Fruit fly (Drosophila melanogaster): ENCODE data around the gene Mes2.

The Mes2 gene

dm6 chr3L:22940249-22940648, 5.2 kb upstream of the Mes2 start (continued):
- TF ChIP-seq CG14860 (GFP tag; IDR thresholded peaks at IDR 0.05; ENCODE audit: partially characterized antibody) (no peak), Lhr (GFP tag; optimal IDR thresholded peaks at IDR 0.05) (peak; percentile 20), CG3407 (GFP tag; optimal IDR thresholded peaks at IDR 0.05) (no peak), CG5180 (GFP tag; optimal IDR thresholded peaks at IDR 0.05) (no peak), wek (GFP tag; optimal IDR thresholded peaks at IDR 0.05) (no peak), vvl (GFP tag; IDR thresholded peaks at IDR 0.05) (no peak), odd (GFP tag; optimal IDR thresholded peaks at IDR 0.05) (no peak), mirr (GFP tag; optimal IDR thresholded peaks at IDR 0.05) (no peak), tna (GFP tag; IDR thresholded peaks at IDR 0.05; ENCODE audit: partially characterized antibody) (no peak), sisA (GFP tag; IDR thresholded peaks at IDR 0.05) (no peak), Atf3 (GFP tag; optimal IDR thresholded peaks at IDR 0.05) (no peak), CG9727 (GFP tag; optimal IDR thresholded peaks at IDR 0.05) (no peak), chn (GFP tag; optimal IDR thresholded peaks at IDR 0.05) (no peak), fd64A (GFP tag; optimal IDR thresholded peaks at IDR 0.05) (no peak), p53 (GFP tag; optimal IDR thresholded peaks at IDR 0.05) (no peak), CG6272 (GFP tag; IDR thresholded peaks at IDR 0.05) (no peak), fd3F (GFP tag; optimal IDR thresholded peaks at IDR 0.05) (no peak), pan (optimal IDR thresholded peaks at IDR 0.05) (no peak), pan (GFP tag; optimal IDR thresholded peaks at IDR 0.05 in 1 of 2, IDR thresholded peaks at IDR 0.05 in 1 of 2) (no peak), sima (GFP tag; optimal IDR thresholded peaks at IDR 0.05) (no peak), scrt (GFP tag; optimal IDR thresholded peaks at IDR 0.05) (no peak), emc (GFP tag; optimal IDR thresholded peaks at IDR 0.05) (no peak), CG17328 (GFP tag; IDR thresholded peaks at IDR 0.05) (no peak), pnt (GFP tag; optimal IDR thresholded peaks at IDR 0.05) (no peak), CG34224 (GFP tag; IDR thresholded peaks at IDR 0.05; ENCODE audit: partially characterized antibody) (no peak), row (GFP tag; IDR thresholded peaks at IDR 0.05) (no peak), bigmax (GFP tag; optimal IDR thresholded peaks at IDR 0.05) (no peak), CG4282 (GFP tag; optimal IDR thresholded peaks at IDR 0.05) (no peak), CG2120 (GFP tag; optimal IDR thresholded peaks at IDR 0.05) (no peak), CG6791 (GFP tag; IDR thresholded peaks at IDR 0.05; ENCODE audit: partially characterized antibody) (peak; percentile 55; the same call in 1 of the 3 replicates), ab (GFP tag; optimal IDR thresholded peaks at IDR 0.05) (no peak), Taf1 (GFP tag; IDR thresholded peaks at IDR 0.05) (no peak), D19A (tag; optimal IDR thresholded peaks at IDR 0.05) (peak; percentile 3), cad (GFP tag; optimal IDR thresholded peaks at IDR 0.05) (no peak), klu (GFP tag; IDR thresholded peaks at IDR 0.05) (no peak), run (tag; optimal IDR thresholded peaks at IDR 0.05) (no peak), CG8944 (GFP tag; optimal IDR thresholded peaks at IDR 0.05) (no peak), wor (GFP tag; IDR thresholded peaks at IDR 0.05) (no peak), CG7786 (GFP tag; optimal IDR thresholded peaks at IDR 0.05) (no peak), oc (tag; optimal IDR thresholded peaks at IDR 0.05) (no peak), aop (GFP tag; IDR thresholded peaks at IDR 0.05) (no peak), CG11085 (GFP tag; IDR thresholded peaks at IDR 0.05) (no peak), Side (GFP tag; optimal IDR thresholded peaks at IDR 0.05) (no peak), slbo (GFP tag; IDR thresholded peaks at IDR 0.05) (no peak), Ptx1 (GFP tag; IDR thresholded peaks at IDR 0.05) (no peak), TFAM (GFP tag; optimal IDR thresholded peaks at IDR 0.05) (no peak), CG17802 (tag; optimal IDR thresholded peaks at IDR 0.05) (peak; percentile 55), zen (tag; optimal IDR thresholded peaks at IDR 0.05) (peak; percentile 37), CG2199 (GFP tag; IDR thresholded peaks at IDR 0.05) (peak; percentile 98), rib (GFP tag; IDR thresholded peaks at IDR 0.05) (no peak), bowl (GFP tag; IDR thresholded peaks at IDR 0.05) (no peak), CG6254 (GFP tag; optimal IDR thresholded peaks at IDR 0.05) (no peak), vfl (GFP tag; optimal IDR thresholded peaks at IDR 0.05) (no peak)
